Worm (Caenorhabditis elegans): Measurements from ENCODE around the gene chtl-1.

chtl-1 gene

ce11 chrX:5364222-5364621, at the start of gene chtl-1:
Gene chtl-1, minus strand, starts transcription at chrX:5364322.
- peak; percentile 34 for TF ChIP-seq pha-4 (tag; optimal IDR thresholded peaks at IDR 0.05)
- no peak for TF ChIP-seq egl-27 (tag; optimal IDR thresholded peaks at IDR 0.05)
- no peak for TF ChIP-seq fkh-2 (tag; optimal IDR thresholded peaks at IDR 0.05)
- no peak for TF ChIP-seq jun-1 (tag; optimal IDR thresholded peaks at IDR 0.05)
- no peak for TF ChIP-seq ztf-11 (tag; optimal IDR thresholded peaks at IDR 0.05)
- no peak for TF ChIP-seq nhr-25 (tag; optimal IDR thresholded peaks at IDR 0.05)

DNA sequence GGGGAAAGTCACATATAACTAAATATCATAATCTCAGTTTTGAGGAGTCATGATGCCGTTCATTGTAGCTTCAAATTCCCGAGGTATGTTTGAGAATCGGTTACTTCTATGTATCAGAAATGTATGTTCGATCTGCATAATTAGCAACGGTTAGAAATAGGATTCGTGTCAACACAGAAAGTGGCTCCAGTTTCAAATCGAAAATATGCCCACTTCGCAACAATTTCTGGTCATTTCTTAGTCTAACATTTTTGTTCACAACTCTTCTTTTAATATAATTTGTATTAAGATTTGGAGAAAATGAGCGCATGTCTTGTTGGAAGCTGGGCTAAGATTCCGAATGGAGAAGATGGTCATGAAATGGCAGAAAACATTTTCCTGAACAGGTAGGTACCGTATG, 49.4 kb upstream of the chtl-1 start, which contains the start of gene pks-1:
TSS of gene pks-1 (plus strand) at position 301 of the 400 bp plus-strand sequence.
- TF ChIP-seq nhr-76 (tag; optimal IDR thresholded peaks at IDR 0.05) (no peak), nhr-23 (tag; optimal IDR thresholded peaks at IDR 0.05) (no peak), zag-1 (tag; optimal IDR thresholded peaks at IDR 0.05) (no peak), ama-1 (optimal IDR thresholded peaks at IDR 0.05) (no peak)

DNA sequence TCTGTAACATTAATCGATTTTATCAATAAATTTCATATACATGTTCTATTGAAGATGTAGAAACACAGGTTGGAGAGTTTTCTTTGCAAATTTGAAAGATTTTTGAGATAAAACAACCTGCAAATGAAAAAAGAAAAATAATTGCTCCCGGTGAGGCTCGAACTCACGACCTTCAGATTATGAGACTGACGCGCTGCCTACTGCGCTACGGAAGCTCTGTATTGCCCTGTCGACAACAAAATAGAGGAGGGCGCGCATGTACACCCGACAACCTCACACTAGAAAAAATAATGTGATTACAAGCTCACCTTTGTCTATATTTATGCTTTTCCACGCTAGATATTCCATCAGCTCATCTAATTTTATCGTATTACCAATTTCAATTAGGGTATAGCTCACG, 43.1 kb upstream of the chtl-1 start:
- TF ChIP-seq lsy-12 (tag; optimal IDR thresholded peaks at IDR 0.05) (peak; percentile 13), egl-27 (tag; optimal IDR thresholded peaks at IDR 0.05) (no peak), elt-2 (tag; optimal IDR thresholded peaks at IDR 0.05) (peak; percentile 23), daf-12 (tag; optimal IDR thresholded peaks at IDR 0.05) (no peak), zag-1 (tag; optimal IDR thresholded peaks at IDR 0.05) (no peak), ztf-4 (tag; optimal IDR thresholded peaks at IDR 0.05) (no peak), pha-4 (tag; optimal IDR thresholded peaks at IDR 0.05) (peak; percentile 28), ceh-16 (tag; optimal IDR thresholded peaks at IDR 0.05) (no peak), sea-2 (GFP tag; optimal IDR thresholded peaks at IDR 0.05) (no peak), mml-1 (tag; optimal IDR thresholded peaks at IDR 0.05) (no peak), hmg-11 (tag; optimal IDR thresholded peaks at IDR 0.05) (peak; percentile 36), nhr-43 (tag; optimal IDR thresholded peaks at IDR 0.05; ENCODE audit: poor library complexity, severe bottlenecking) (peak; percentile 3)

- no peak for TF ChIP-seq nhr-67 (tag; optimal IDR thresholded peaks at IDR 0.05)
- TF ChIP-seq mml-1 (tag; optimal IDR thresholded peaks at IDR 0.05), result no peak
- TF ChIP-seq unc-39 (tag; optimal IDR thresholded peaks at IDR 0.05), result no peak
These were observed 42.2 kb upstream of the chtl-1 start, which contains the start of gene C03F11.4 for ce11 chrX:5406345-5406744. Gene C03F11.4, minus strand, starts transcription at chrX:5406445.

DNA sequence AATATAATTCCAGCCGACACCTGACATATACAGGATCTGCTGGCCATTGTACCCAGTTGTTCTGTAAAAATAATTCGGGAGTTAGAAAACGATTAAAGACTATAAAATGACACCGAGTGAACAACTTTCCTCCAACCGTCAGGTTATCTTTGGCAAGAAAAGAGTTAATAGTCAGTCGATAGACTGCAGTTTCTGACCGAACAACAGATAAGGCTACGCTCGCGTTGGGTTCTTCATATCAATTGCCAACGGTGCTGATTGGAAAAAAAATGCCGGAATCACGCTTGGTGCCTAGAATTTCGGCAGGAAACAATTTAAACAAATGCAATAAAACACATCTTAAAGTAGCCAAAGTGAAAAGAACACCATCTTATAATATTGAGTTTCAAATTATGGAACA, 36.4 kb upstream of the chtl-1 start, which contains the start of gene scav-1:
TSS of gene scav-1 (minus strand) at position 61 of the 400 bp plus-strand sequence.
- TF ChIP-seq nhr-28 (tag; optimal IDR thresholded peaks at IDR 0.05) (no peak), ama-1 (optimal IDR thresholded peaks at IDR 0.05) (no peak), zag-1 (tag; optimal IDR thresholded peaks at IDR 0.05) (no peak), aly-2 (tag; optimal IDR thresholded peaks at IDR 0.05) (no peak), lsy-12 (tag; optimal IDR thresholded peaks at IDR 0.05) (no peak), elt-2 (tag; optimal IDR thresholded peaks at IDR 0.05) (peak; percentile 87), ztf-4 (tag; optimal IDR thresholded peaks at IDR 0.05) (no peak), pqm-1 (tag; optimal IDR thresholded peaks at IDR 0.05) (peak; percentile 76), nhr-76 (tag; optimal IDR thresholded peaks at IDR 0.05) (no peak)

DNA sequence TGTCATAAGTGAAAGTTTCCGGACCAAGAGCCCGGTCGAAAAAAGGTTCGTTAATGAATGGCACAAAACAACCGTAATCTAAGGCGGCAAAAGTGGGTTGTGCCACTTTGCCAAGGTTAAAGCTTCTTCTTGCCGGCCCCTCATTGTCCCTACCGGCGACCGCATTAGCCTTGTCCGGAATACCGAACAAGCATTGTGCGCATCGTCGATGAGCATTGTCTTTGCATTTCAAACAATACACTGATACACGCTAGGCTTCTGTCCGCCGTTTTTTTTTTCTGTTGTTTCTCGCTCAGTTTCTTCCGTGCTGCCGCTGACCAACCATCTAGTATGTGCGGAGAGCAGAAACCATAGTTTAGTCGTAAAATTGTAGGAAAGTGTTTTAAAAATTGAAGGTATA, 33.2 kb upstream of the chtl-1 start, which contains the start of gene C03F11.2:
TSS of gene C03F11.2 (minus strand) at position 101 of the 400 bp plus-strand sequence.
- no peak for TF ChIP-seq eor-1 (tag; optimal IDR thresholded peaks at IDR 0.05)
- TF ChIP-seq nhr-11 (tag; optimal IDR thresholded peaks at IDR 0.05), result no peak
- TF ChIP-seq jun-1 (tag; optimal IDR thresholded peaks at IDR 0.05), result no peak
- no peak for TF ChIP-seq nhr-28 (tag; optimal IDR thresholded peaks at IDR 0.05)

DNA sequence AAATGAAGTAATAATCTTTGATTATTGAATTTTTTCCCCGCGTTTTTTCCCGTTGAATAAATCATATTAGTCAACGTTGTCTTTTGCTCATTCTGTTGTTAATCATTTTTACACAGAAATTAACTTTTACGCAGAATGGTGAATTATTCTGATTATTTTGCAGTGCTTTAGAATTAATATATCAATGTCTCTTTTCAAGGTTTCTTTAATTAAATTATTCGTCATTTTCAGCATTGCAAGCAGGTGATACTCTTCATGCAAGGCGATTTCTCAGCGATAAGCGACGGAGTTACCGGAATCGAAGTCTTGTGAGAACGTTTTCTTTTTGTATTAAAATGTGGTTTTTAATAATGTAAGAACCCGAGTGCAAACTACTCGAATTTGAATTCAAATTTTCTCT, 23.5 kb upstream of the chtl-1 start:
- TF ChIP-seq ZK546.5 (tag; optimal IDR thresholded peaks at IDR 0.05) (no peak), fos-1 (tag; optimal IDR thresholded peaks at IDR 0.05) (no peak), lin-39 (tag; optimal IDR thresholded peaks at IDR 0.05) (no peak)

DNA sequence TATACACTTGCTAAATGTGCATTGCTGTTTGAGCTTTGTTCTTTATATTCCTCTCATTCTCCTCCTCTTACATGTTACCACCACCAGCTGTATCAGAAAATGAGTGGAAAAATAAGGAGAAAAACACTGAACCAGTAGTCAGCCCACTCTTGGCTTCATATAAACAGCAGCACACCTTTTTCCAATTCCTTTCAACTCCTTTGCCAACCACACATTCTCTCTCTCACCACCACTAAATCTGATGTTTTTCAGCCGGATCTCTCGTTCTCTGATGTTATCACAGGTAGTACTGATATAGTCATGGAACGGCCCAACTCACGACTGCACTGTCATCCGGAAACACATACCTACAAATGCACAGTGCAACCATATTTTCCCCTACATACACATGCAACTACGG, 22.4 kb upstream of the chtl-1 start, which contains the start of gene kcnl-3:
TSS of gene kcnl-3 (plus strand) at position 301 of the 400 bp plus-strand sequence.
- TF ChIP-seq nhr-237 (tag; optimal IDR thresholded peaks at IDR 0.05) (no peak), ztf-11 (tag; optimal IDR thresholded peaks at IDR 0.05) (no peak), unc-62 (GFP tag; optimal IDR thresholded peaks at IDR 0.05) (no peak), nhr-77 (tag; optimal IDR thresholded peaks at IDR 0.05) (no peak)

Measured in whole organism, L3 larva.